Fruit fly (Drosophila melanogaster): Measurements from ENCODE around the gene CG9044.

DNA sequence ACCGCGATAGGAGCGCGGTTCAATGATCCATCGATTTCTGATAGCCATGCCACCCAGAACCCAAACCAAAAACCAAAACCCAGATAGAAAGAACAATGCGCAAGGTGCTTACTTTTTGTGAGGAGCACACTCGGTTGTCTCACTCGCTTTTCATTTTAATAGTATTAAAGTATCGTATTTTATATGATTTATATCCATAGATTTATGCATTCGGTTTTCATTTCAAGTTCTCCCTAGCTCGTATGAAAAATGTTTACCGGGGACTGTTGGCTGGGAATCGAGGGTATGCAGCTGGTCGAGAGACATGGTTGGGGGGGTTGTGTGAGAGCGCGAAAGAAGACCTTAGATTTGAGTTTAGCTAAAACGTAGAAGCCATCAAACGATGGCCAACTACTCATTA lies 22.8 kb downstream of the CG9044 start:
- no peak for TF ChIP-seq psq (optimal IDR thresholded peaks at IDR 0.05)
- TF ChIP-seq Dll (optimal IDR thresholded peaks at IDR 0.05): no peak
- TF ChIP-seq EcR (GFP tag; optimal IDR thresholded peaks at IDR 0.05): no peak
- peak; percentile 51 for TF ChIP-seq pan (optimal IDR thresholded peaks at IDR 0.05)
- no peak for TF ChIP-seq CG8478 (optimal IDR thresholded peaks at IDR 0.05)
- no peak for TF ChIP-seq usp (GFP tag; optimal IDR thresholded peaks at IDR 0.05)
